Fruit fly (Drosophila melanogaster): ENCODE measurements around the gene CG31792.

DNA sequence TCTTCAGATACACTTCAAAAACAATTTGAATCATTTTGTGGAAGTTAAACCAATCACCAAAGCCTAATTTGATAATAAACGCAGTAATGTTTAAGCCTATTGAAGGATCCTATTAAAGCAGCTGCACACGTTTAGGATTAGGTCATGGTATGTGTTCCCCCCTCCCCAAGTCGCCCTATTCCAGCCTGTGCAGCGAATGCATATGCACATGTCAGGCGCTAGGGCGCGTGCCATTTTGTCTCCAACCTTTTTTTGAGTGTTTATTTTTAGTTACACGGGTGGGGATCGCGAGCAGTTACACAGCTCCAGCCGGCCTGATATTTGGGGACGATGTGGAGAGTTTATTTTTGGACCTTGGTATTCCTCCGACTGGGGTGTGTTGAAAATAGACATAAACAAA is 39.8 kb downstream of the CG31792 start:
- TF ChIP-seq CG8478 (optimal IDR thresholded peaks at IDR 0.05) (no peak), CTCF (optimal IDR thresholded peaks at IDR 0.05) (no peak)
